Worm (Caenorhabditis elegans) whole organism, L4 larva: ENCODE measurements around the gene glb-12.

Source experiments
- D1046.2 ChIP-seq: fragments of 200-800 bp; sonication (Bioruptor generic); IDR thresholded peaks from 2 replicates; pipeline ENCODE4 v1.3.6; 2022; ENCODE audit warnings: missing genetic modification characterization, missing compliant biosample characterization
- F37D6.2 ChIP-seq: sonication (generic microtip); optimal IDR thresholded peaks from 2 replicates; lab custom pipeline; 2016; ENCODE audit warnings: mild to moderate bottlenecking, missing genetic modification characterization, missing compliant biosample characterization
- F49E8.2 ChIP-seq: sonication (generic microtip); optimal IDR thresholded peaks from 2 replicates; lab custom pipeline; 2016; ENCODE audit warnings: missing compliant biosample characterization, mild to moderate bottlenecking, missing genetic modification characterization, borderline replicate concordance
- R02D3.7 ChIP-seq: fragments of 150-350 bp; sonication (generic microtip); optimal IDR thresholded peaks from 3 replicates; lab custom pipeline; 2014; ENCODE audit warnings: missing biosample characterization, missing genetic modification characterization
- Y5F2A.4 ChIP-seq: fragments of 200-800 bp; sonication (Bioruptor generic); optimal IDR thresholded peaks from 2 replicates; lab custom pipeline; 2018; ENCODE audit warnings: mild to moderate bottlenecking, missing genetic modification characterization, missing compliant biosample characterization
- ZK337.2 ChIP-seq: fragments of 200-800 bp; sonication (Bioruptor generic); IDR thresholded peaks from 2 replicates; pipeline ENCODE4 v1.3.6; 2022; ENCODE audit warnings: missing genetic modification reagents, missing genetic modification characterization, missing compliant biosample characterization
- arid-1 ChIP-seq: fragments of 200-800 bp; sonication (Bioruptor generic); conservative IDR thresholded peaks from 2 replicates; pipeline ENCODE4 v1.3.6; 2022; ENCODE audit warnings: missing genetic modification reagents, missing genetic modification characterization, missing compliant biosample characterization
- attf-4 ChIP-seq: sonication (generic microtip); optimal IDR thresholded peaks from 3 replicates; lab custom pipeline; 2017; ENCODE audit warnings: missing biosample characterization, missing genetic modification characterization
- ceh-28 ChIP-seq: fragments of 150-350 bp; optimal IDR thresholded peaks from 2 replicates; lab custom pipeline; 2014; ENCODE audit warnings: missing biosample characterization, missing genetic modification reagents, missing genetic modification characterization
- ctbp-1 ChIP-seq: fragments of 200-800 bp; sonication (Bioruptor generic); IDR thresholded peaks from 2 replicates; pipeline ENCODE4 v1.3.6; 2022; ENCODE audit warnings: missing genetic modification reagents, missing genetic modification characterization, missing compliant biosample characterization
- daf-16 ChIP-seq, 3 experiments: sonication (generic microtip); optimal IDR thresholded peaks; 2 replicates each; lab custom pipeline; 2016 to 2017; ENCODE audit warnings: missing genetic modification characterization in 3 of 3, missing genetic modification reagents in 3 of 3, mild to moderate bottlenecking in 2 of 3, missing compliant biosample characterization in 2 of 3, missing biosample characterization in 1 of 3, moderate library complexity in 1 of 3
- daf-8 ChIP-seq: fragments of 200-800 bp; sonication (Bioruptor generic); IDR thresholded peaks from 2 replicates; pipeline ENCODE4 v1.3.6; 2022; ENCODE audit warnings: missing genetic modification characterization, missing compliant biosample characterization
- dpl-1 ChIP-seq: fragments of 150-350 bp; optimal IDR thresholded peaks from 2 replicates; lab custom pipeline; 2014; ENCODE audit warnings: missing biosample characterization, missing genetic modification reagents, missing genetic modification characterization
- duxl-1 ChIP-seq: sonication (generic microtip); optimal IDR thresholded peaks from 2 replicates; lab custom pipeline; 2016; ENCODE audit warnings: mild to moderate bottlenecking, missing genetic modification characterization, moderate library complexity, missing compliant biosample characterization; ENCODE audit not compliant: poor library complexity
- egl-27 ChIP-seq: sonication (generic microtip); optimal IDR thresholded peaks from 3 replicates; lab custom pipeline; 2017; ENCODE audit warnings: missing biosample characterization, missing genetic modification reagents, missing genetic modification characterization
- egl-43 ChIP-seq: fragments of 200-800 bp; sonication (Bioruptor generic); IDR thresholded peaks from 2 replicates; pipeline ENCODE4 v1.3.6; 2022; ENCODE audit warnings: missing genetic modification reagents, missing genetic modification characterization, missing compliant biosample characterization
- fkh-10 ChIP-seq: fragments of 150-350 bp; optimal IDR thresholded peaks from 2 replicates; lab custom pipeline; 2014; ENCODE audit warnings: missing biosample characterization, missing genetic modification reagents, missing genetic modification characterization
- gei-8 ChIP-seq: fragments of 200-800 bp; sonication (Bioruptor generic); optimal IDR thresholded peaks from 2 replicates; lab custom pipeline; 2018; ENCODE audit warnings: mild to moderate bottlenecking, missing genetic modification characterization, missing compliant biosample characterization
- hmg-1.1 ChIP-seq: fragments of 200-800 bp; sonication (Bioruptor generic); IDR thresholded peaks from 2 replicates; pipeline ENCODE4 v1.3.6; 2022; ENCODE audit warnings: missing genetic modification reagents, missing genetic modification characterization, missing compliant biosample characterization
- lim-7 ChIP-seq: fragments of 200-800 bp; sonication (Bioruptor generic); IDR thresholded peaks from 2 replicates; pipeline ENCODE4 v1.3.6; 2022; ENCODE audit warnings: missing genetic modification characterization, missing compliant biosample characterization
- lin-1 ChIP-seq: fragments of 200-800 bp; sonication (Bioruptor generic); IDR thresholded peaks from 2 replicates; pipeline ENCODE4 v1.3.6; 2022; ENCODE audit warnings: missing genetic modification reagents, missing genetic modification characterization, missing compliant biosample characterization
- lin-15B ChIP-seq: fragments of 150-350 bp; sonication (generic microtip); optimal IDR thresholded peaks from 3 replicates; lab custom pipeline; 2014; ENCODE audit warnings: missing biosample characterization, missing genetic modification characterization
- lin-29 ChIP-seq: fragments of 200-800 bp; sonication (Bioruptor generic); IDR thresholded peaks from 2 replicates; pipeline ENCODE4 v1.3.6; 2022; ENCODE audit warnings: missing genetic modification reagents, missing genetic modification characterization, missing compliant biosample characterization
- lin-38 ChIP-seq: fragments of 200-800 bp; sonication (Bioruptor generic); IDR thresholded peaks from 2 replicates; pipeline ENCODE4 v1.3.6; 2022; ENCODE audit warnings: missing genetic modification reagents, missing genetic modification characterization, missing compliant biosample characterization
- lin-39 ChIP-seq: fragments of 150-350 bp; optimal IDR thresholded peaks from 2 replicates; lab custom pipeline; 2014; ENCODE audit warnings: missing biosample characterization, missing genetic modification reagents, missing genetic modification characterization
- lsy-2 ChIP-seq, 2 experiments: fragments of 150-350 bp in 1 of 2; sonication (generic microtip) in 1 of 2; optimal IDR thresholded peaks; 2 replicates each; lab custom pipeline; 2014 to 2017; ENCODE audit warnings: missing biosample characterization in 2 of 2, missing genetic modification characterization in 2 of 2
- madf-5 ChIP-seq, 2 experiments: fragments of 200-800 bp; sonication (Bioruptor generic); IDR thresholded peaks; 2 replicates each; pipeline ENCODE4 v1.3.6; 2022; ENCODE audit warnings: missing compliant biosample characterization in 2 of 2, missing genetic modification characterization in 2 of 2
- mxl-2 ChIP-seq: fragments of 200-800 bp; sonication (Bioruptor generic); conservative IDR thresholded peaks from 2 replicates; pipeline ENCODE4 v1.3.6; 2022; ENCODE audit warnings: missing genetic modification reagents, missing genetic modification characterization, missing compliant biosample characterization
- mxl-3 ChIP-seq: fragments of 200-800 bp; sonication (Bioruptor generic); optimal IDR thresholded peaks from 2 replicates; lab custom pipeline; 2018; ENCODE audit warnings: mild to moderate bottlenecking, missing genetic modification characterization, missing compliant biosample characterization
- nhr-10 ChIP-seq: fragments of 150-350 bp; optimal IDR thresholded peaks from 2 replicates; lab custom pipeline; 2014; ENCODE audit warnings: missing biosample characterization, missing genetic modification characterization
- nhr-102 ChIP-seq: sonication (generic microtip); optimal IDR thresholded peaks from 2 replicates; lab custom pipeline; 2016; ENCODE audit warnings: mild to moderate bottlenecking, missing genetic modification characterization, moderate library complexity, missing compliant biosample characterization
- nhr-11 ChIP-seq: fragments of 150-350 bp; optimal IDR thresholded peaks from 2 replicates; lab custom pipeline; 2014; ENCODE audit warnings: missing biosample characterization, missing genetic modification characterization
- nhr-111 ChIP-seq: fragments of 200-800 bp; sonication (Bioruptor generic); optimal IDR thresholded peaks from 2 replicates; lab custom pipeline; 2018; ENCODE audit warnings: mild to moderate bottlenecking, missing genetic modification characterization, missing compliant biosample characterization
- nhr-42 ChIP-seq: fragments of 200-800 bp; sonication (Bioruptor generic); IDR thresholded peaks from 2 replicates; pipeline ENCODE4 v1.3.6; 2022; ENCODE audit warnings: missing genetic modification characterization, missing compliant biosample characterization
- nhr-6 ChIP-seq: fragments of 150-350 bp; optimal IDR thresholded peaks from 2 replicates; lab custom pipeline; 2014; ENCODE audit warnings: missing biosample characterization, missing genetic modification characterization
- pha-4 ChIP-seq, 2 experiments: fragments of 150-350 bp in 1 of 2; fragments of 200-800 bp in 1 of 2; sonication (Bioruptor generic) in 1 of 2; IDR thresholded peaks in 1 of 2; optimal IDR thresholded peaks in 1 of 2; 2 replicates each; pipeline versions ENCODE4 v1.3.6 to Lab custom; 2014 to 2022; ENCODE audit warnings: missing genetic modification characterization in 2 of 2, missing genetic modification reagents in 2 of 2, missing biosample characterization in 1 of 2, missing compliant biosample characterization in 1 of 2
- php-3 ChIP-seq: fragments of 200-800 bp; sonication (Bioruptor generic); IDR thresholded peaks from 2 replicates; pipeline ENCODE4 v1.3.6; 2022; ENCODE audit warnings: missing genetic modification reagents, missing genetic modification characterization, missing compliant biosample characterization
- rbr-2 ChIP-seq: sonication (generic microtip); optimal IDR thresholded peaks from 2 replicates; lab custom pipeline; 2016; ENCODE audit warnings: missing genotype, missing genetic modification characterization, missing compliant biosample characterization
- saeg-2 ChIP-seq: fragments of 200-800 bp; sonication (Bioruptor generic); IDR thresholded peaks from 2 replicates; pipeline ENCODE4 v1.3.6; 2022; ENCODE audit warnings: missing genetic modification reagents, missing genetic modification characterization, missing compliant biosample characterization
- set-16 ChIP-seq: fragments of 200-800 bp; sonication (Bioruptor generic); IDR thresholded peaks from 2 replicates; pipeline ENCODE4 v1.3.6; 2022; ENCODE audit warnings: missing genetic modification reagents, missing genetic modification characterization, missing compliant biosample characterization
- skn-1 ChIP-seq: fragments of 150-350 bp; optimal IDR thresholded peaks from 2 replicates; lab custom pipeline; 2014; ENCODE audit warnings: missing biosample characterization, missing genetic modification characterization
- spr-1 ChIP-seq: sonication (generic microtip); optimal IDR thresholded peaks from 2 replicates; lab custom pipeline; 2016; ENCODE audit warnings: mild to moderate bottlenecking, missing genetic modification characterization, missing compliant biosample characterization
- tra-1 ChIP-seq: fragments of 200-800 bp; sonication (Bioruptor generic); IDR thresholded peaks from 2 replicates; pipeline ENCODE4 v1.3.6; 2022; ENCODE audit warnings: missing genetic modification reagents, missing genetic modification characterization, missing compliant biosample characterization
- unc-39 ChIP-seq: sonication (generic microtip); optimal IDR thresholded peaks from 2 replicates; lab custom pipeline; 2017; ENCODE audit warnings: missing biosample characterization, missing genetic modification characterization
- unc-62 ChIP-seq, 3 experiments: fragments of 150-350 bp in 1 of 3; sonication (generic microtip); optimal IDR thresholded peaks in 2 of 3; peaks in 1 of 3; 1 replicate in 1 of 3; 2 replicates in 2 of 3; lab custom pipeline; 2014 to 2017; ENCODE audit warnings: missing biosample characterization in 3 of 3, missing genetic modification characterization in 3 of 3, missing genetic modification reagents in 3 of 3, missing genotype in 1 of 3
- vab-7 ChIP-seq: fragments of 200-800 bp; sonication (Bioruptor generic); IDR thresholded peaks from 2 replicates; pipeline ENCODE4 v1.3.6; 2022; ENCODE audit warnings: missing genetic modification reagents, missing genetic modification characterization, missing compliant biosample characterization
- zag-1 ChIP-seq: fragments of 150-350 bp; optimal IDR thresholded peaks from 2 replicates; lab custom pipeline; 2014; ENCODE audit warnings: missing biosample characterization, missing genetic modification characterization
- zip-11 ChIP-seq: fragments of 200-800 bp; sonication (Bioruptor generic); IDR thresholded peaks from 2 replicates; pipeline ENCODE4 v1.3.6; 2022; ENCODE audit warnings: missing genetic modification characterization, missing compliant biosample characterization
- ztf-11 ChIP-seq: fragments of 150-350 bp; optimal IDR thresholded peaks from 2 replicates; lab custom pipeline; 2014; ENCODE audit warnings: missing biosample characterization, missing genetic modification characterization

The glb-12 gene

DNA sequence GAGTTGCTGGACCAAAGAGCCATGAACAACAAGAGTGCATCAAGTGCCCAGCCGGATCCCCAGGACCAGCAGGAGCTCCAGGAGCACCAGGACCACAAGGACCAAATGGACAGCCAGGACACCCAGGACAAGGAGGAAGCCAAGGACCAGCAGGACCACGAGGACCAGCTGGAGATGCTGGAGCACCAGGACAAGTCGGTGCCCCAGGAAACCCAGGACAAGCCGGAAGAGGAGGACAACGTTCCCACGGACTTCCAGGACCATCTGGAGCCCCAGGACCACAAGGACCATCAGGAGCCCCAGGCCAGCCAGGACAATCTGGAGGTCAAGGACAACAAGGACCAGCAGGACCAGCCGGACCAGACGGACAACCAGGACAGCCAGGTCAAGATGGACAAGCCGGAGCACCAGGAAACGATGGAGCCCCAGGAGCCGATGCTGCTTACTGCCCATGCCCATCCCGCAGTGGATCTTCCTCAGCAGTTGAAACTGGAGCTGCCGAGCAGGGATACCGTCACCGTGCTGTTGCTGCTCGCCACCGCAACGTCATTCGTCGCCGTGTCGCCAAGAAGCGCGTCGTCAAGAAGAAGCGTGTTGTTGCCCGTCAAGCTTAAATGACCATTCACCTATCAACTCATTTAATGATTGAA is 26.0 kb downstream of the glb-12 start:
- TF ChIP-seq lim-7 (GFP tag; lab: Robert Waterston, UW) (no peak), nhr-10 (no peak), egl-43 (GFP tag; lab: Robert Waterston, UW) (no peak), mxl-3 (GFP tag; lab: Kevin White, UChicago) (no peak), R02D3.7 (tag; lab: Kevin White, UChicago) (no peak), D1046.2 (GFP tag; lab: Robert Waterston, UW) (no peak), skn-1 (tag; lab: Kevin White, UChicago) (no peak), rbr-2 (no peak), lin-29 (GFP tag; lab: Robert Waterston, UW) (no peak), F49E8.2 (tag; lab: Kevin White, UChicago) (no peak), hmg-1.1 (GFP tag; lab: Robert Waterston, UW) (no peak), pha-4 (GFP tag; IDR thresholded peaks at IDR 0.05; lab: Robert Waterston, UW) (no peak), pha-4 (tag; optimal IDR thresholded peaks at IDR 0.05; lab: Kevin White, UChicago) (no peak), saeg-2 (GFP tag; lab: Robert Waterston, UW) (no peak), lin-1 (GFP tag; lab: Robert Waterston, UW) (no peak), spr-1 (no peak), vab-7 (GFP tag; lab: Robert Waterston, UW) (no peak), nhr-111 (GFP tag; lab: Kevin White, UChicago) (no peak), dpl-1 (no peak), Y5F2A.4 (GFP tag; lab: Kevin White, UChicago) (peak; percentile 16), php-3 (GFP tag; lab: Robert Waterston, UW) (0 out of 2 replicates have a peak, but pooled peaks have one; percentile 14), lin-39 (no peak), arid-1 (GFP tag; lab: Robert Waterston, UW) (no peak), ztf-11 (tag; lab: Kevin White, UChicago) (no peak), nhr-6 (tag; lab: Kevin White, UChicago) (no peak), madf-5 (GFP tag; IDR thresholded peaks at IDR 0.05; lab: Robert Waterston, UW) (no peak; a peak in 2 of 4 replicates), duxl-1 (tag; lab: Kevin White, UChicago) (no peak), egl-27 (tag; lab: Kevin White, UChicago) (no peak), nhr-42 (GFP tag; lab: Robert Waterston, UW) (0 out of 2 replicates have a peak, but pooled peaks have one; percentile 49), unc-62 (GFP tag; optimal IDR thresholded peaks at IDR 0.05 in 1 of 2; lab: Kevin White, UChicago) (peak in 1 of 2 experiments; percentile 70), unc-62 (tag; optimal IDR thresholded peaks at IDR 0.05; lab: Kevin White, UChicago) (no peak), set-16 (GFP tag; lab: Robert Waterston, UW) (peak; percentile 97), attf-4 (tag; lab: Kevin White, UChicago) (no peak), ctbp-1 (GFP tag; lab: Robert Waterston, UW) (0 out of 2 replicates have a peak, but pooled peaks have one; percentile 45), ceh-28 (tag; lab: Kevin White, UChicago) (no peak), daf-8 (GFP tag; lab: Robert Waterston, UW) (no peak), unc-39 (tag; lab: Kevin White, UChicago) (no peak), lin-38 (GFP tag; lab: Robert Waterston, UW) (peak; percentile 12), zag-1 (tag; lab: Kevin White, UChicago) (no peak), zip-11 (GFP tag; lab: Robert Waterston, UW) (no peak), mxl-2 (no peak), F37D6.2 (tag; lab: Kevin White, UChicago) (no peak), daf-16 (GFP tag; optimal IDR thresholded peaks at IDR 0.05; lab: Kevin White, UChicago) (no peak), daf-16 (tag; optimal IDR thresholded peaks at IDR 0.05; lab: Kevin White, UChicago) (no peak), fkh-10 (GFP tag; lab: Kevin White, UChicago) (no peak), ZK337.2 (GFP tag; lab: Robert Waterston, UW) (no peak), lsy-2 (tag; optimal IDR thresholded peaks at IDR 0.05; lab: Kevin White, UChicago) (no peak), nhr-11 (tag; lab: Kevin White, UChicago) (no peak), lin-15B (no peak), nhr-102 (tag; lab: Kevin White, UChicago) (no peak), tra-1 (peak; percentile 59; the same call in 1 of the 2 replicates), gei-8 (GFP tag; lab: Kevin White, UChicago) (no peak)
